Worm (Caenorhabditis elegans) whole organism, midembryonic: ENCODE data around the gene srlf-21.

Source experiments
- T22C8.4 ChIP-seq: fragments of 200-800 bp; sonication (Bioruptor generic); IDR thresholded peaks from 2 replicates; pipeline ENCODE4 v1.3.6; 2022; ENCODE audit warnings: missing genetic modification characterization, missing compliant biosample characterization
- flt-1 ChIP-seq: fragments of 200-800 bp; sonication (Bioruptor generic); IDR thresholded peaks from 2 replicates; pipeline ENCODE4 v1.3.6; 2022; ENCODE audit warnings: missing genetic modification characterization, missing compliant biosample characterization
- klf-2 ChIP-seq: fragments of 200-800 bp; sonication (Bioruptor generic); conservative IDR thresholded peaks from 2 replicates; pipeline ENCODE4 v1.3.6; 2022; ENCODE audit warnings: missing genetic modification reagents, missing genetic modification characterization, missing compliant biosample characterization
- ztf-23 ChIP-seq: fragments of 200-800 bp; sonication (Bioruptor generic); IDR thresholded peaks from 2 replicates; pipeline ENCODE4 v1.3.6; 2022; ENCODE audit warnings: missing genetic modification reagents, missing genetic modification characterization, missing compliant biosample characterization
- ztf-29 ChIP-seq: fragments of 200-800 bp; sonication (Bioruptor generic); IDR thresholded peaks from 2 replicates; pipeline ENCODE4 v1.3.6; 2022; ENCODE audit warnings: missing genetic modification reagents, missing genetic modification characterization, missing compliant biosample characterization

ce11 chrV:910588-910987 is 20.3 kb upstream of the srlf-21 start:
- TF ChIP-seq ztf-29 (GFP tag; lab: Robert Waterston, UW): no peak
- no peak for TF ChIP-seq ztf-23 (GFP tag; lab: Robert Waterston, UW)
- no peak for TF ChIP-seq T22C8.4
- no peak for TF ChIP-seq klf-2 (GFP tag; lab: Robert Waterston, UW)
- no peak for TF ChIP-seq flt-1 (GFP tag; lab: Robert Waterston, UW)
